Fruit fly (Drosophila melanogaster): ENCODE results near the gene CG3430.

Gene CG3430

DNA sequence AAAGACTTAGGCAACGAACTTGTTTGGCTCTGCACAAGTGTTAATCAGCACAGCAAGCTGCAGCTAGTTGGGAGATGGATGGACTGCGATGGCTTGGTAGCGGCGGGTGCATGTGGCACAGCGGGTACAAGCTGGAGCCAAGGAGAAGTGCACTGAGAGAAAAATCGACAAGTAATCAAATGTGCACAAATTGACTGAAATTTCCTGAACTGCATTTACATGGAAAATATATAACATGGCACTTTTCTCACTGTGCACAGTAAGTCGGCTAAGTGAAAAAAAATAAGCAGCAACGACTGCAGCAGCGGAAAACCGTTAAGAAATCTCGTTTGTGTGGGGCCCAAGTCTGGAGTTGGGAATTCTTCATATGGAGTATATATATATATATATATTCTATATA, 34.3 kb downstream of the CG3430 start (continued):
- TF ChIP-seq gcm (GFP tag; optimal IDR thresholded peaks at IDR 0.05) (no peak), CG13424 (tag; optimal IDR thresholded peaks at IDR 0.05) (no peak), lov (optimal IDR thresholded peaks at IDR 0.05) (no peak), lov (GFP tag; IDR thresholded peaks at IDR 0.05) (0 out of 3 replicates have a peak, but pooled peaks have one; percentile 20), NC2β (GFP tag; optimal IDR thresholded peaks at IDR 0.05) (no peak), slp2 (GFP tag; optimal IDR thresholded peaks at IDR 0.05) (no peak), CG31224 (GFP tag; IDR thresholded peaks at IDR 0.05) (no peak), Ptx1 (GFP tag; IDR thresholded peaks at IDR 0.05) (peak; percentile 34; the same call in 1 of the 2 replicates), Blimp-1 (GFP tag; optimal IDR thresholded peaks at IDR 0.05) (peak; percentile 2), tup (GFP tag; optimal IDR thresholded peaks at IDR 0.05) (no peak), dmrt99B (tag; optimal IDR thresholded peaks at IDR 0.05) (peak; percentile 19), CG7786 (GFP tag; optimal IDR thresholded peaks at IDR 0.05) (no peak), CG8281 (tag; optimal IDR thresholded peaks at IDR 0.05) (no peak), fd96Cb (tag; optimal IDR thresholded peaks at IDR 0.05) (no peak), CG5245 (GFP tag; optimal IDR thresholded peaks at IDR 0.05) (no peak)

DNA sequence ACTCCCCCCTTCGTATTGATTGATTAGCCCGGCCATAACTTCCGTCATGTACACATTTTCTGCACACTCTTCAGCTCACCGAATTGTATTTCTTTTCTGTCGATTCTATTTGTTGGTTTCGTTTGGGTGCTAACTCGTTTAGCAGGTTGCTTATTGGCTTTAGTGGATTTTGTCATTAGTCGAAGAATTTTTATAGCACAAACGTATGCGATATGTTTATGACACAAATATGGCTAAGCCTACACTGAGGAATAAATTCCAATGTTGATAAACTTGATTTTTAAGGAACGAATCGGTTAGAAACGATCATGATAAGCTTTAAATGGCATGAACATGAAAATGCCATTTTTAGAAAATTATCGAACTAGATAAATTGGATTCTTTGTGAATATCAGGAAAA, 41.9 kb downstream of the CG3430 start:
- TF ChIP-seq abd-A (tag; optimal IDR thresholded peaks at IDR 0.05) (peak; percentile 15), CG30020 (tag; optimal IDR thresholded peaks at IDR 0.05) (no peak), sd (tag; optimal IDR thresholded peaks at IDR 0.05) (peak; percentile 94), chinmo (GFP tag; IDR thresholded peaks at IDR 0.05; ENCODE audit: partially characterized antibody) (0 out of 4 replicates have a peak, but pooled peaks have one; percentile 50)

DNA sequence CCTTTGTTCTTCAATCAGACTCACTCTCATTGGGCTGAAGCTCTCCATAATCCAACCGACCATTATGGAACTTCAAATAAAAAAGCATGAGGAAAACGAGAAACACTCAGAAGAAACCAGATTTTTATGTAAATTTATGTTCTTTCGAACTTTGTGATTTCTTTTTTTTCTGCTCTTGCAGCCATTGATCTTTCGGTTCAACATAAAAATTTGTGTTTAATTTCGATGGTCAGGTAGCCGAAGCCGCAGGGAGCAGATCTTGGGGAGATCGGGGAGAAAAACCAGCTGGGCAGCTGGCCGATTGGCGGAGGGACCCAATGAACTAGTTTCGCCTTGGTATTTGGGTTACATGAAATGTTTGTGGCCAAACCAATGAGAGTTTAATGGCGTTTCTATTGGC, 47.5 kb downstream of the CG3430 start:
- TF ChIP-seq CG4617 (GFP tag; optimal IDR thresholded peaks at IDR 0.05; ENCODE audit: borderline replicate concordance) (no peak), stc (GFP tag; IDR thresholded peaks at IDR 0.05) (no peak), B-H2 (GFP tag; optimal IDR thresholded peaks at IDR 0.05) (no peak), sqz (GFP tag; optimal IDR thresholded peaks at IDR 0.05) (peak; percentile 20), lab (GFP tag; optimal IDR thresholded peaks at IDR 0.05) (no peak), sd (tag; optimal IDR thresholded peaks at IDR 0.05) (peak; percentile 56), luna (GFP tag; optimal IDR thresholded peaks at IDR 0.05) (no peak), CG15479 (GFP tag; optimal IDR thresholded peaks at IDR 0.05) (no peak), abd-A (tag; optimal IDR thresholded peaks at IDR 0.05) (peak; percentile 48), CG12769 (tag; optimal IDR thresholded peaks at IDR 0.05) (peak; percentile 54), CG5180 (GFP tag; optimal IDR thresholded peaks at IDR 0.05) (no peak), Nf-YB (GFP tag; optimal IDR thresholded peaks at IDR 0.05) (peak; percentile 20), sens-2 (GFP tag; IDR thresholded peaks at IDR 0.05) (no peak), chinmo (GFP tag; IDR thresholded peaks at IDR 0.05; ENCODE audit: partially characterized antibody) (0 out of 4 replicates have a peak, but pooled peaks have one; percentile 60), z (GFP tag; IDR thresholded peaks at IDR 0.05) (no peak), ind (GFP tag; optimal IDR thresholded peaks at IDR 0.05) (no peak), CG7271 (tag; optimal IDR thresholded peaks at IDR 0.05) (no peak), CG8281 (tag; optimal IDR thresholded peaks at IDR 0.05) (no peak), CG10543 (GFP tag; optimal IDR thresholded peaks at IDR 0.05) (no peak), Sry-β (GFP tag; optimal IDR thresholded peaks at IDR 0.05) (no peak), Opbp (GFP tag; IDR thresholded peaks at IDR 0.05; ENCODE audit: partially characterized antibody) (no peak), ara (GFP tag; IDR thresholded peaks at IDR 0.05) (no peak), ems (GFP tag; optimal IDR thresholded peaks at IDR 0.05) (no peak), Sry-δ (GFP tag; optimal IDR thresholded peaks at IDR 0.05) (no peak), Blimp-1 (GFP tag; optimal IDR thresholded peaks at IDR 0.05) (peak; percentile 80), vvl (GFP tag; IDR thresholded peaks at IDR 0.05) (peak; percentile 31; the same call in 1 of the 2 replicates), hbn (GFP tag; IDR thresholded peaks at IDR 0.05; ENCODE audit: partially characterized antibody) (no peak), CG18011 (GFP tag; optimal IDR thresholded peaks at IDR 0.05) (no peak), E2f1 (GFP tag; IDR thresholded peaks at IDR 0.05) (no peak), CG10274 (GFP tag; optimal IDR thresholded peaks at IDR 0.05) (no peak), CG7786 (GFP tag; optimal IDR thresholded peaks at IDR 0.05) (no peak)

All from whole organism, embryonic.